Worm (Caenorhabditis elegans): ENCODE measurements around the gene C14C11.2.

The C14C11.2 gene

ce11 chrV:5705510-5705909 lies 44.6 kb downstream of the C14C11.2 start, which contains the start of gene peli-1:
TSS of gene peli-1 (plus strand) at chrV:5705810.
- no peak for TF ChIP-seq unc-62 (GFP tag; optimal IDR thresholded peaks at IDR 0.05)

ce11 chrV:5708331-5708730 lies 47.4 kb downstream of the C14C11.2 start:
- TF ChIP-seq unc-62 (GFP tag; optimal IDR thresholded peaks at IDR 0.05), result no peak

ce11 chrV:5712189-5712588 lies 51.2 kb downstream of the C14C11.2 start:
- TF ChIP-seq unc-62 (GFP tag; optimal IDR thresholded peaks at IDR 0.05), result no peak

- no peak for TF ChIP-seq unc-62 (GFP tag; optimal IDR thresholded peaks at IDR 0.05)
Observed at ce11 chrV:5712652-5713051, 51.7 kb downstream of the C14C11.2 start, which contains the start of gene gcst-1. TSS of gene gcst-1 (plus strand) at chrV:5712928.
